Worm (Caenorhabditis elegans) whole organism, L2 larva: Measurements from ENCODE around the gene T04A8.13.

Source experiments
- C34F6.9 ChIP-seq: fragments of 150-350 bp; optimal IDR thresholded peaks from 2 replicates; lab custom pipeline; 2014; ENCODE audit warnings: missing biosample characterization, missing genetic modification characterization
- F13H6.1 ChIP-seq: sonication (generic microtip); optimal IDR thresholded peaks from 2 replicates; lab custom pipeline; 2016; ENCODE audit warnings: missing genetic modification characterization, missing compliant biosample characterization
- R02D3.7 ChIP-seq: fragments of 150-350 bp; optimal IDR thresholded peaks from 2 replicates; lab custom pipeline; 2014; ENCODE audit warnings: missing biosample characterization, missing genetic modification characterization
- Y55F3AM.14 ChIP-seq: fragments of 200-800 bp; sonication (Bioruptor generic); optimal IDR thresholded peaks from 2 replicates; lab custom pipeline; 2018; ENCODE audit warnings: mild to moderate bottlenecking, missing genetic modification characterization, missing compliant biosample characterization
- ZK546.5 ChIP-seq: sonication (generic microtip); optimal IDR thresholded peaks from 2 replicates; lab custom pipeline; 2017; ENCODE audit warnings: missing biosample characterization, missing genetic modification characterization
- alr-1 ChIP-seq: fragments of 150-350 bp; optimal IDR thresholded peaks from 2 replicates; lab custom pipeline; 2014; ENCODE audit warnings: missing biosample characterization, missing genetic modification characterization
- aly-2 ChIP-seq: fragments of 150-350 bp; optimal IDR thresholded peaks from 2 replicates; lab custom pipeline; 2014; ENCODE audit warnings: missing biosample characterization, missing genetic modification characterization
- ama-1 ChIP-seq: fragments of 150-350 bp; optimal IDR thresholded peaks from 2 replicates; lab custom pipeline; 2018; ENCODE audit warnings: inconsistent platforms
- ceh-82 ChIP-seq: fragments of 150-350 bp; optimal IDR thresholded peaks from 2 replicates; lab custom pipeline; 2014; ENCODE audit warnings: missing biosample characterization, missing genetic modification characterization
- crh-2 ChIP-seq: sonication (generic microtip); optimal IDR thresholded peaks from 2 replicates; lab custom pipeline; 2017; ENCODE audit warnings: missing biosample characterization, missing genetic modification characterization
- egl-27 ChIP-seq: sonication (generic microtip); optimal IDR thresholded peaks from 3 replicates; lab custom pipeline; 2017; ENCODE audit warnings: missing biosample characterization, missing genetic modification reagents, missing genetic modification characterization
- elt-3 ChIP-seq: sonication (generic microtip); optimal IDR thresholded peaks from 2 replicates; lab custom pipeline; 2017; ENCODE audit warnings: missing biosample characterization, missing genetic modification characterization
- fos-1 ChIP-seq: fragments of 150-350 bp; optimal IDR thresholded peaks from 2 replicates; lab custom pipeline; 2014; ENCODE audit warnings: missing biosample characterization, missing genetic modification characterization
- lin-11 ChIP-seq: fragments of 150-350 bp; sonication (generic microtip); optimal IDR thresholded peaks from 2 replicates; lab custom pipeline; 2014; ENCODE audit warnings: missing biosample characterization, missing genetic modification characterization, inconsistent platforms, mixed read lengths
- lin-13 ChIP-seq: fragments of 150-350 bp; optimal IDR thresholded peaks from 2 replicates; lab custom pipeline; 2014; ENCODE audit warnings: missing biosample characterization, missing genetic modification reagents, missing genetic modification characterization
- lsy-2 ChIP-seq, 2 experiments: fragments of 150-350 bp in 1 of 2; sonication (generic microtip) in 1 of 2; optimal IDR thresholded peaks; 2 replicates each; lab custom pipeline; 2014 to 2017; ENCODE audit warnings: missing biosample characterization in 2 of 2, missing genetic modification characterization in 2 of 2
- mbf-1 ChIP-seq: sonication (generic microtip); optimal IDR thresholded peaks from 2 replicates; lab custom pipeline; 2017; ENCODE audit warnings: missing biosample characterization, missing genetic modification characterization
- mdl-1 ChIP-seq, 2 experiments: fragments of 150-350 bp in 1 of 2; sonication (generic microtip) in 1 of 2; optimal IDR thresholded peaks; 2 replicates each; lab custom pipeline; 2017; ENCODE audit warnings: missing biosample characterization in 2 of 2, missing genetic modification characterization in 2 of 2
- nhr-12 ChIP-seq: fragments of 150-350 bp; optimal IDR thresholded peaks from 2 replicates; lab custom pipeline; 2014; ENCODE audit warnings: missing biosample characterization, missing genetic modification characterization
- nhr-129 ChIP-seq: fragments of 150-350 bp; optimal IDR thresholded peaks from 2 replicates; lab custom pipeline; 2014; ENCODE audit warnings: missing biosample characterization, missing genetic modification characterization
- nhr-21 ChIP-seq: fragments of 150-350 bp; optimal IDR thresholded peaks from 2 replicates; lab custom pipeline; 2014; ENCODE audit warnings: missing biosample characterization, missing genetic modification characterization
- nhr-237 ChIP-seq: fragments of 150-350 bp; optimal IDR thresholded peaks from 2 replicates; lab custom pipeline; 2014; ENCODE audit warnings: missing biosample characterization, missing genetic modification characterization
- nhr-25 ChIP-seq: fragments of 150-350 bp; sonication (generic microtip); optimal IDR thresholded peaks from 3 replicates; lab custom pipeline; 2014; ENCODE audit warnings: missing biosample characterization, missing genetic modification characterization
- nhr-6 ChIP-seq: fragments of 150-350 bp; optimal IDR thresholded peaks from 2 replicates; lab custom pipeline; 2014; ENCODE audit warnings: missing biosample characterization, missing genetic modification characterization
- nhr-77 ChIP-seq: fragments of 150-350 bp; optimal IDR thresholded peaks from 2 replicates; lab custom pipeline; 2014; ENCODE audit warnings: missing biosample characterization, missing genetic modification characterization
- peb-1 ChIP-seq: fragments of 150-350 bp; optimal IDR thresholded peaks from 2 replicates; lab custom pipeline; 2014; ENCODE audit warnings: missing biosample characterization, missing genetic modification characterization
- sem-4 ChIP-seq: fragments of 150-350 bp; optimal IDR thresholded peaks from 2 replicates; lab custom pipeline; 2014; ENCODE audit warnings: missing biosample characterization, missing genetic modification reagents, missing genetic modification characterization
- skn-1 ChIP-seq: sonication (generic microtip); optimal IDR thresholded peaks from 2 replicates; lab custom pipeline; 2017; ENCODE audit warnings: missing biosample characterization, missing genetic modification characterization
- sma-3 ChIP-seq: sonication (generic microtip); optimal IDR thresholded peaks from 2 replicates; lab custom pipeline; 2016; ENCODE audit warnings: missing genetic modification reagents, missing genetic modification characterization, missing compliant biosample characterization
- snpc-4 ChIP-seq: fragments of 150-350 bp; optimal IDR thresholded peaks from 2 replicates; lab custom pipeline; 2014; ENCODE audit warnings: missing biosample characterization, missing genetic modification characterization
- unc-39 ChIP-seq: fragments of 150-350 bp; optimal IDR thresholded peaks from 2 replicates; lab custom pipeline; 2014; ENCODE audit warnings: missing biosample characterization, missing genetic modification characterization
- unc-55 ChIP-seq: fragments of 150-350 bp; sonication (generic microtip); optimal IDR thresholded peaks from 3 replicates; lab custom pipeline; 2014; ENCODE audit warnings: missing biosample characterization, missing genetic modification reagents, missing genetic modification characterization
- unc-62 ChIP-seq: fragments of 150-350 bp; optimal IDR thresholded peaks from 2 replicates; lab custom pipeline; 2014; ENCODE audit warnings: missing biosample characterization, missing genetic modification reagents, missing genetic modification characterization
- ztf-11 ChIP-seq: sonication (generic microtip); optimal IDR thresholded peaks from 2 replicates; lab custom pipeline; 2017; ENCODE audit warnings: missing biosample characterization, missing genetic modification characterization
- ztf-4 ChIP-seq: fragments of 150-350 bp; optimal IDR thresholded peaks from 2 replicates; lab custom pipeline; 2014; ENCODE audit warnings: missing biosample characterization, missing genetic modification characterization

T04A8.13 gene

ce11 chrIII:4671949-4672348, 34.8 kb upstream of the T04A8.13 start, which contains the start of gene srg-13:
srg-13 (plus strand) TSS chrIII:4672249.
- TF ChIP-seq lin-11 (tag; lab: Kevin White, UChicago), result no peak
- no peak for TF ChIP-seq ztf-11 (tag; lab: Kevin White, UChicago)
- TF ChIP-seq alr-1 (tag; lab: Kevin White, UChicago), result no peak
- TF ChIP-seq sem-4 (tag; lab: Kevin White, UChicago), result no peak
- TF ChIP-seq fos-1 (tag; lab: Kevin White, UChicago), result no peak
- TF ChIP-seq ztf-4 (tag; lab: Kevin White, UChicago), result no peak
- no peak for TF ChIP-seq mbf-1 (tag; lab: Kevin White, UChicago)
- TF ChIP-seq mdl-1 (tag; optimal IDR thresholded peaks at IDR 0.05; lab: Kevin White, UChicago), result no peak
- no peak for TF ChIP-seq sma-3
- no peak for TF ChIP-seq lin-13 (GFP tag; lab: Kevin White, UChicago)
- no peak for TF ChIP-seq egl-27 (tag; lab: Kevin White, UChicago)
- TF ChIP-seq, all 48 proteins: peak for 0

ce11 chrIII:4677466-4677865, 29.3 kb upstream of the T04A8.13 start, which contains the start of gene srg-10:
srg-10 (plus strand) TSS chrIII:4677766.
- TF ChIP-seq mbf-1 (tag; lab: Kevin White, UChicago) (no peak), fos-1 (tag; lab: Kevin White, UChicago) (no peak), lin-11 (tag; lab: Kevin White, UChicago) (no peak), Y55F3AM.14 (no peak), skn-1 (tag; lab: Kevin White, UChicago) (no peak), nhr-6 (tag; lab: Kevin White, UChicago) (no peak), C34F6.9 (tag; lab: Kevin White, UChicago) (no peak), lin-13 (GFP tag; lab: Kevin White, UChicago) (no peak), nhr-237 (tag; lab: Kevin White, UChicago) (no peak), mdl-1 (tag; optimal IDR thresholded peaks at IDR 0.05; lab: Kevin White, UChicago) (no peak), ama-1 (lab: Kevin White, UChicago) (no peak), unc-39 (tag; lab: Kevin White, UChicago) (no peak), R02D3.7 (no peak), aly-2 (tag; lab: Kevin White, UChicago) (no peak), nhr-12 (tag; lab: Kevin White, UChicago) (no peak)

- TF ChIP-seq lin-13 (GFP tag; lab: Kevin White, UChicago), result no peak
- no peak for TF ChIP-seq mdl-1 (tag; optimal IDR thresholded peaks at IDR 0.05; lab: Kevin White, UChicago)
- TF ChIP-seq ZK546.5 (tag; lab: Kevin White, UChicago), result no peak
- TF ChIP-seq unc-62 (GFP tag; lab: Kevin White, UChicago), result no peak
- no peak for TF ChIP-seq unc-55 (GFP tag; lab: Kevin White, UChicago)
- TF ChIP-seq aly-2 (tag; lab: Kevin White, UChicago), result no peak
- no peak for TF ChIP-seq peb-1
- no peak for TF ChIP-seq nhr-21 (tag; lab: Kevin White, UChicago)
- no peak for TF ChIP-seq ceh-82 (tag; lab: Kevin White, UChicago)
- TF ChIP-seq F13H6.1, result no peak
- TF ChIP-seq unc-39 (tag; lab: Kevin White, UChicago), result no peak
- TF ChIP-seq sma-3, result no peak
- no peak for TF ChIP-seq ztf-11 (tag; lab: Kevin White, UChicago)
- no peak for TF ChIP-seq snpc-4 (tag; lab: Kevin White, UChicago)
- TF ChIP-seq C34F6.9 (tag; lab: Kevin White, UChicago), result no peak
- TF ChIP-seq elt-3 (tag; lab: Kevin White, UChicago), result no peak
- no peak for TF ChIP-seq alr-1 (tag; lab: Kevin White, UChicago)
- TF ChIP-seq nhr-25 (tag; lab: Kevin White, UChicago), result no peak
- no peak for TF ChIP-seq lsy-2 (tag; optimal IDR thresholded peaks at IDR 0.05; lab: Kevin White, UChicago)
These were observed 26.8 kb upstream of the T04A8.13 start, which contains the start of gene srg-11 for ce11 chrIII:4679963-4680484. srg-11 (plus strand) TSS chrIII:4680013.

ce11 chrIII:4687134-4687533, 19.6 kb upstream of the T04A8.13 start:
- TF ChIP-seq nhr-129 (tag; lab: Kevin White, UChicago) (peak; percentile 51), lsy-2 (tag; optimal IDR thresholded peaks at IDR 0.05; lab: Kevin White, UChicago) (peak in 1 of 2 experiments; percentile 56), crh-2 (tag; lab: Kevin White, UChicago) (no peak), C34F6.9 (tag; lab: Kevin White, UChicago) (peak; percentile 46), nhr-6 (tag; lab: Kevin White, UChicago) (no peak), F13H6.1 (peak; percentile 39), lin-11 (tag; lab: Kevin White, UChicago) (no peak), nhr-77 (tag; lab: Kevin White, UChicago) (no peak)
